Worm (Caenorhabditis elegans) whole organism, midembryonic: ENCODE results near the gene cpx-2.

ENCODE experiments used
- T22C8.4 ChIP-seq: fragments of 200-800 bp; sonication (Bioruptor generic); IDR thresholded peaks from 2 replicates; pipeline ENCODE4 v1.3.6; 2022; ENCODE audit warnings: missing genetic modification characterization, missing compliant biosample characterization
- cog-1 ChIP-seq: sonication (generic microtip); optimal IDR thresholded peaks from 2 replicates; lab custom pipeline; 2016; ENCODE audit warnings: missing genetic modification characterization, missing compliant biosample characterization
- flt-1 ChIP-seq: fragments of 200-800 bp; sonication (Bioruptor generic); IDR thresholded peaks from 2 replicates; pipeline ENCODE4 v1.3.6; 2022; ENCODE audit warnings: missing genetic modification characterization, missing compliant biosample characterization
- klf-2 ChIP-seq: fragments of 200-800 bp; sonication (Bioruptor generic); conservative IDR thresholded peaks from 2 replicates; pipeline ENCODE4 v1.3.6; 2022; ENCODE audit warnings: missing genetic modification reagents, missing genetic modification characterization, missing compliant biosample characterization
- tab-1 ChIP-seq: fragments of 200-800 bp; sonication (Bioruptor generic); IDR thresholded peaks from 2 replicates; pipeline ENCODE4 v1.3.6; 2022; ENCODE audit warnings: missing genetic modification characterization, missing compliant biosample characterization
- ztf-23 ChIP-seq: fragments of 200-800 bp; sonication (Bioruptor generic); IDR thresholded peaks from 2 replicates; pipeline ENCODE4 v1.3.6; 2022; ENCODE audit warnings: missing genetic modification reagents, missing genetic modification characterization, missing compliant biosample characterization
- ztf-29 ChIP-seq: fragments of 200-800 bp; sonication (Bioruptor generic); IDR thresholded peaks from 2 replicates; pipeline ENCODE4 v1.3.6; 2022; ENCODE audit warnings: missing genetic modification reagents, missing genetic modification characterization, missing compliant biosample characterization

DNA sequence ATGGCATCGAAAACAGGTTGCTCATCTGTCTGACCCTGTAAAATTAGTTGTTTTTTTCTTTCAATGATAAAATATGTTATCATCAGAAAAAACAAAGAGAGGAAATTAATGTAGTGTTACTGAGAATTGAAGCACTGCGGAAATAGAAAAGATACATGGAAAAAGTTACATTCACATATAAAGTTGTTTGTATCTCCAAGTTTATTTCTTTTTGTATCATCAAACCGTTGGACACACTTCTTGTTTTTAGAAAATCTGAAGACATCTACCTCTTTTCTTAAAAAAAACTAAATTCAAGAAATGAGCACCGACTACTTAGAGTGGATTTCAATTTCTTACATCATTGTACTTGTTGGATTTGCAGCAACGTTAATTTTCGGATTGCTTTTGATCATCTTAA, 11.3 kb upstream of the cpx-2 start, which contains the start of gene str-10:
- TF ChIP-seq klf-2 (no peak), T22C8.4 (GFP tag; lab: Robert Waterston, UW) (no peak), cog-1 (no peak), ztf-23 (GFP tag; lab: Robert Waterston, UW) (no peak), tab-1 (no peak), ztf-29 (GFP tag; lab: Robert Waterston, UW) (no peak), flt-1 (no peak)
